Worm (Caenorhabditis elegans) whole organism, early embryonic: ENCODE results near the gene Y4C6B.4.
A peak's percentile ranks its signal among the peaks of the same experiment; 100 is the strongest.
"Not testable (repeated sequence)": the region's sequence is repeated elsewhere in the genome, so short reads cannot be mapped to it uniquely, and the experiment has no call there.

Source experiments
- B0310.2 ChIP-seq: sonication (generic microtip); optimal IDR thresholded peaks from 2 replicates; lab custom pipeline; 2016; ENCODE audit warnings: mild to moderate bottlenecking, missing genetic modification characterization, missing compliant biosample characterization
- F13C5.2 ChIP-seq: sonication (generic microtip); optimal IDR thresholded peaks from 2 replicates; lab custom pipeline; 2017; ENCODE audit warnings: mild to moderate bottlenecking, missing genetic modification characterization, inconsistent platforms, missing compliant biosample characterization
- aly-1 ChIP-seq: sonication (generic microtip); optimal IDR thresholded peaks from 2 replicates; lab custom pipeline; 2016; ENCODE audit warnings: missing genetic modification characterization, missing compliant biosample characterization
- ama-1 ChIP-seq: fragments of 150-350 bp; optimal IDR thresholded peaks from 2 replicates; lab custom pipeline; 2014
- ceh-13 ChIP-seq: fragments of 200-800 bp; sonication (Bioruptor generic); optimal IDR thresholded peaks from 2 replicates; lab custom pipeline; 2018; ENCODE audit warnings: mild to moderate bottlenecking, missing genetic modification characterization, missing compliant biosample characterization
- ceh-36 ChIP-seq: sonication (generic microtip); optimal IDR thresholded peaks from 2 replicates; lab custom pipeline; 2016; ENCODE audit warnings: missing genetic modification characterization, inconsistent platforms, missing compliant biosample characterization
- ets-7 ChIP-seq: sonication (generic microtip); optimal IDR thresholded peaks from 2 replicates; lab custom pipeline; 2016; ENCODE audit warnings: missing genotype, missing genetic modification characterization, missing compliant biosample characterization
- flt-1 ChIP-seq: fragments of 200-800 bp; sonication (Bioruptor generic); IDR thresholded peaks from 2 replicates; pipeline ENCODE4 v1.3.6; 2022; ENCODE audit warnings: missing genetic modification characterization, missing compliant biosample characterization
- hmbx-1 ChIP-seq: sonication (generic microtip); optimal IDR thresholded peaks from 2 replicates; lab custom pipeline; 2016; ENCODE audit warnings: mild to moderate bottlenecking, missing genetic modification characterization, missing compliant biosample characterization
- hmg-4 ChIP-seq: fragments of 200-800 bp; sonication (Bioruptor generic); optimal IDR thresholded peaks from 2 replicates; lab custom pipeline; 2018; ENCODE audit warnings: mild to moderate bottlenecking, missing genetic modification characterization, missing compliant biosample characterization
- hnd-1 ChIP-seq: sonication (generic microtip); optimal IDR thresholded peaks from 2 replicates; lab custom pipeline; 2016; ENCODE audit warnings: missing genetic modification characterization, missing compliant biosample characterization
- pes-1 ChIP-seq: fragments of 200-800 bp; sonication (Bioruptor generic); IDR thresholded peaks from 2 replicates; pipeline ENCODE4 v1.3.6; 2022; ENCODE audit warnings: missing genetic modification reagents, missing genetic modification characterization, missing compliant biosample characterization
- scrt-1 ChIP-seq: fragments of 200-800 bp; sonication (Bioruptor generic); IDR thresholded peaks from 2 replicates; pipeline ENCODE4 v1.3.6; 2022; ENCODE audit warnings: missing genetic modification characterization, missing compliant biosample characterization
- sea-1 ChIP-seq: fragments of 200-800 bp; sonication (Bioruptor generic); conservative IDR thresholded peaks from 2 replicates; pipeline ENCODE4 v1.3.6; 2022; ENCODE audit warnings: missing genetic modification characterization, missing compliant biosample characterization
- tbx-11 ChIP-seq: fragments of 200-800 bp; sonication (Bioruptor generic); IDR thresholded peaks from 2 replicates; pipeline ENCODE4 v1.3.6; 2022; ENCODE audit warnings: missing genetic modification characterization, missing compliant biosample characterization
- tbx-37 ChIP-seq: fragments of 200-800 bp; sonication (Bioruptor generic); conservative IDR thresholded peaks from 2 replicates; pipeline ENCODE4 v1.3.6; 2022; ENCODE audit warnings: missing genetic modification reagents, missing genetic modification characterization, missing compliant biosample characterization
- tra-4 ChIP-seq: sonication (generic microtip); optimal IDR thresholded peaks from 2 replicates; lab custom pipeline; 2017; ENCODE audit warnings: missing genetic modification characterization, missing compliant biosample characterization

Y4C6B.4 gene

ce11 chrIV:5344168-5344567, 17.9 kb downstream of the Y4C6B.4 start:
- TF ChIP-seq tbx-37 (GFP tag; lab: Robert Waterston, UW) (no peak), ets-7 (no peak), hmg-4 (no peak), aly-1 (tag; lab: Kevin White, UChicago) (no peak), ceh-13 (GFP tag; lab: Kevin White, UChicago) (no peak), hnd-1 (tag; lab: Kevin White, UChicago) (no peak), B0310.2 (tag; lab: Kevin White, UChicago) (no peak), hmbx-1 (no peak), F13C5.2 (no peak), ama-1 (lab: Kevin White, UChicago) (no peak)

ce11 chrIV:5350480-5351193, 24.4 kb downstream of the Y4C6B.4 start, which contains the start of gene gba-4:
Gene gba-4, minus strand, starts transcription at chrIV:5350897.
- TF ChIP-seq tra-4; B0310.2 (tag; lab: Kevin White, UChicago); F13C5.2: not testable (repeated sequence)

- no peak for TF ChIP-seq tbx-11
- no peak for TF ChIP-seq hmbx-1
- no peak for TF ChIP-seq hmg-4
- TF ChIP-seq ceh-36 (tag; lab: Kevin White, UChicago) = no peak
- no peak for TF ChIP-seq flt-1 (GFP tag; lab: Robert Waterston, UW)
- no peak for TF ChIP-seq aly-1 (tag; lab: Kevin White, UChicago)
- TF ChIP-seq ama-1 (lab: Kevin White, UChicago) = no peak
- no peak for TF ChIP-seq scrt-1 (GFP tag; lab: Robert Waterston, UW)
- TF ChIP-seq B0310.2 (tag; lab: Kevin White, UChicago) = no peak
- TF ChIP-seq F13C5.2 = no peak
- no peak for TF ChIP-seq tbx-37 (GFP tag; lab: Robert Waterston, UW)
- TF ChIP-seq pes-1 (GFP tag; lab: Robert Waterston, UW) = no peak
- no peak for TF ChIP-seq ceh-13 (GFP tag; lab: Kevin White, UChicago)
- no peak for TF ChIP-seq ets-7
- no peak for TF ChIP-seq hnd-1 (tag; lab: Kevin White, UChicago)
- no peak for TF ChIP-seq sea-1 (GFP tag; lab: Robert Waterston, UW)
Measured at ce11 chrIV:5353364-5353763, 27.1 kb downstream of the Y4C6B.4 start, which contains the start of gene Y4C6B.7. Gene Y4C6B.7, minus strand, starts transcription at chrIV:5353464.

- no peak for TF ChIP-seq tra-4
- 0 out of 2 replicates have a peak, but pooled peaks have one; percentile 41 for TF ChIP-seq pes-1 (GFP tag; lab: Robert Waterston, UW)
- TF ChIP-seq hmg-4 = no peak
- TF ChIP-seq F13C5.2 = no peak
- TF ChIP-seq B0310.2 (tag; lab: Kevin White, UChicago) = no peak
- no peak for TF ChIP-seq ceh-13 (GFP tag; lab: Kevin White, UChicago)
Measured at ce11 chrIV:5354124-5354523, 27.9 kb downstream of the Y4C6B.4 start, which contains the start of gene Y4C6B.1. Gene Y4C6B.1, plus strand, starts transcription at chrIV:5354488.

- TF ChIP-seq pes-1 (GFP tag; lab: Robert Waterston, UW) = no peak
- TF ChIP-seq ets-7 = no peak
Measured at ce11 chrIV:5354564-5354963, 28.3 kb downstream of the Y4C6B.4 start.

ce11 chrIV:5360533-5360932, 34.3 kb downstream of the Y4C6B.4 start, which contains the start of gene F41H10.5:
Gene F41H10.5, plus strand, starts transcription at chrIV:5360907.
- TF ChIP-seq aly-1 (tag; lab: Kevin White, UChicago) (no peak), F13C5.2 (no peak), hmg-4 (no peak), ama-1 (lab: Kevin White, UChicago) (no peak), hmbx-1 (no peak), ceh-36 (tag; lab: Kevin White, UChicago) (no peak), tbx-11 (no peak), ceh-13 (GFP tag; lab: Kevin White, UChicago) (no peak), scrt-1 (GFP tag; lab: Robert Waterston, UW) (no peak), hnd-1 (tag; lab: Kevin White, UChicago) (no peak), flt-1 (GFP tag; lab: Robert Waterston, UW) (no peak)

ce11 chrIV:5364135-5364609, 37.9 kb downstream of the Y4C6B.4 start, which contains the start of the genes hda-6 and F41H10.4:
Gene hda-6, minus strand, starts transcription at chrIV:5364306.
Gene F41H10.4, plus strand, starts transcription at chrIV:5364559.
- no peak for TF ChIP-seq hmbx-1
- no peak for TF ChIP-seq hnd-1 (tag; lab: Kevin White, UChicago)
- TF ChIP-seq ets-7 = no peak
- TF ChIP-seq tbx-37 (GFP tag; lab: Robert Waterston, UW) = no peak
- TF ChIP-seq tbx-11 = no peak
- no peak for TF ChIP-seq ama-1 (lab: Kevin White, UChicago)
- TF ChIP-seq flt-1 (GFP tag; lab: Robert Waterston, UW) = no peak
- no peak for TF ChIP-seq ceh-36 (tag; lab: Kevin White, UChicago)
- TF ChIP-seq tra-4 = no peak
- no peak for TF ChIP-seq scrt-1 (GFP tag; lab: Robert Waterston, UW)
- TF ChIP-seq F13C5.2 = no peak
- no peak for TF ChIP-seq pes-1 (GFP tag; lab: Robert Waterston, UW)
- TF ChIP-seq sea-1 (GFP tag; lab: Robert Waterston, UW) = no peak
- TF ChIP-seq hmg-4 = no peak
- no peak for TF ChIP-seq ceh-13 (GFP tag; lab: Kevin White, UChicago)
- TF ChIP-seq B0310.2 (tag; lab: Kevin White, UChicago) = no peak
- TF ChIP-seq aly-1 (tag; lab: Kevin White, UChicago) = no peak

ce11 chrIV:5366567-5366966, 40.3 kb downstream of the Y4C6B.4 start, which contains the start of gene sand-1:
Gene sand-1, plus strand, starts transcription at chrIV:5366867.
- no peak for TF ChIP-seq aly-1 (tag; lab: Kevin White, UChicago)
- TF ChIP-seq F13C5.2 = no peak
- TF ChIP-seq tbx-37 (GFP tag; lab: Robert Waterston, UW) = no peak
- TF ChIP-seq pes-1 (GFP tag; lab: Robert Waterston, UW) = no peak
- TF ChIP-seq ceh-13 (GFP tag; lab: Kevin White, UChicago) = no peak
- TF ChIP-seq ceh-36 (tag; lab: Kevin White, UChicago) = no peak
- TF ChIP-seq ets-7 = no peak
- TF ChIP-seq ama-1 (lab: Kevin White, UChicago) = no peak
- no peak for TF ChIP-seq hmbx-1
- TF ChIP-seq tra-4 = no peak
- no peak for TF ChIP-seq hmg-4
- TF ChIP-seq hnd-1 (tag; lab: Kevin White, UChicago) = no peak
- no peak for TF ChIP-seq flt-1 (GFP tag; lab: Robert Waterston, UW)
- no peak for TF ChIP-seq tbx-11
- TF ChIP-seq scrt-1 (GFP tag; lab: Robert Waterston, UW) = no peak
- no peak for TF ChIP-seq B0310.2 (tag; lab: Kevin White, UChicago)
- TF ChIP-seq sea-1 (GFP tag; lab: Robert Waterston, UW) = no peak
